Worm (Caenorhabditis elegans): Measurements from ENCODE around the gene oct-2.

The oct-2 gene

DNA sequence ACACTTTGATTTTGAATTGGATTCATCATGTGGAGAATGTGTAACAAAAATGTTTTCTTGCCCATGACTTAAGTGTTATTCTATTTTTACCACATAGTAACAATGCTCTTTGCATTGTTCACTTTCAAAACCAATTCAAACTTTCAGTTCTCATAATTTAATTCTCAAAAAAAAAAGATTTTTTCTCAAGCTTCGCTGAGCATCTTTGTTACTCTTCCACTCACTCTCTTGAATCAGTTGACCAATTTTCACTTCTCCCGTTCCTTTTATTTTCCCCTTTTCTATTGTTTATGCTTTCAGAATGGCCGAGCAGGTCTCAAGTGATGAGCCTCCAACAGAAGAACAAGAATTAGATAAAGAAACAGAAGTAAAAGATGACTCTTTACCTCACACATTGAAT, at the start of gene oct-2:
Gene oct-2 (plus strand): TSS at position 301 of the 400 bp plus-strand sequence.
- TF ChIP-seq pros-1 (tag; optimal IDR thresholded peaks at IDR 0.05), result no peak
- no peak for TF ChIP-seq hlh-15 (tag; optimal IDR thresholded peaks at IDR 0.05)
- no peak for TF ChIP-seq unc-86 (tag; optimal IDR thresholded peaks at IDR 0.05)
- TF ChIP-seq unc-3 (GFP tag; conservative IDR thresholded peaks at IDR 0.05), result no peak
- no peak for TF ChIP-seq unc-3 (tag; optimal IDR thresholded peaks at IDR 0.05)
- TF ChIP-seq ceh-18 (tag; optimal IDR thresholded peaks at IDR 0.05), result no peak
- TF ChIP-seq ceh-45 (GFP tag; IDR thresholded peaks at IDR 0.05), result no peak
- no peak for TF ChIP-seq che-1 (tag; optimal IDR thresholded peaks at IDR 0.05)
- TF ChIP-seq dve-1 (tag; optimal IDR thresholded peaks at IDR 0.05), result no peak
- TF ChIP-seq ceh-14 (tag; optimal IDR thresholded peaks at IDR 0.05), result no peak
- no peak for TF ChIP-seq C08G9.2 (tag; optimal IDR thresholded peaks at IDR 0.05)
- no peak for TF ChIP-seq ttx-3 (tag; optimal IDR thresholded peaks at IDR 0.05)
- TF ChIP-seq ceh-48 (tag; optimal IDR thresholded peaks at IDR 0.05), result no peak
- no peak for TF ChIP-seq pha-4 (tag; optimal IDR thresholded peaks at IDR 0.05)
- TF ChIP-seq tbx-2 (tag; optimal IDR thresholded peaks at IDR 0.05), result no peak
- no peak for TF ChIP-seq ceh-22 (tag; optimal IDR thresholded peaks at IDR 0.05)
- no peak for TF ChIP-seq ceh-9 (tag; optimal IDR thresholded peaks at IDR 0.05)
- TF ChIP-seq pag-3 (tag; optimal IDR thresholded peaks at IDR 0.05; ENCODE audit: borderline replicate concordance), result no peak
- TF ChIP-seq hlh-13 (GFP tag; optimal IDR thresholded peaks at IDR 0.05), result no peak
- no peak for TF ChIP-seq madf-2 (tag; optimal IDR thresholded peaks at IDR 0.05)

DNA sequence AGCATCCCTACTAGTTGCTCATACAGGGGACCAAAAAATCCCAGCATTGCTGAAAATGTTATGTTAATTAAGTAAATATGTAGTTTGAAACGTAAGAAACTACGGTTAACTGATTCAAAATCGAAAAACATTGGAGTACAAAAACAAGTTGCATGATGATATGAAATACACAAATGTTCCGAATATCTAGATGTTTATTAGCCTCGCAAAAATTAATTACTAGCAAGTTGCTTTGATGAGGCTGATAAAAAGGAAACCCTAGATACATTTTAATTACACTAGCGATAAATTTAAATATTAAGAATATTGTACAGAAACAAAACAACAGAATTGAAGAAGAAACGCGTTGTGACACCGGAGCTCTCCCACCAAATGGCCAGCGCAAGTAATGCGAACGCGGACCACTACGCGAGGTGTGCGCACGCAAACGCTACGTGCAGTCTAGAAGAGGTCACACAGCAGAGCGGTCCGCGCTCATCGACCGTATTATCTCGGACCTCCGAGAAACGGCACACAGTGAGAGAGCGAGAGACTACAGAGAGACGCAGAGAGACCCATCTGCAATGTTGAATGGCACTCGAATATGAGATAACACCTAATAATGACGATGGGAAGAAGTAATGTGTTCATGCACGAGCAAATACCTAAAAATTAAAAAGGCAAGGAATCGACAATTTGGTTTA, 49.4 kb upstream of the oct-2 start, which contains the start of gene inx-2:
Gene inx-2 (minus strand): TSS at position 51 of the 683 bp plus-strand sequence.
- peak; percentile 44 for TF ChIP-seq elt-2 (tag; optimal IDR thresholded peaks at IDR 0.05)
- no peak for TF ChIP-seq T23F11.4 (GFP tag; optimal IDR thresholded peaks at IDR 0.05)
- peak; percentile 48 for TF ChIP-seq pax-1 (tag; optimal IDR thresholded peaks at IDR 0.05)
- no peak for TF ChIP-seq ceh-18 (tag; optimal IDR thresholded peaks at IDR 0.05)
- TF ChIP-seq sdc-2 (tag; optimal IDR thresholded peaks at IDR 0.05), result peak; percentile 50
- peak; percentile 63 for TF ChIP-seq tbx-2 (tag; optimal IDR thresholded peaks at IDR 0.05)
- TF ChIP-seq ceh-34 (tag; optimal IDR thresholded peaks at IDR 0.05), result peak; percentile 19
- TF ChIP-seq ceh-31 (tag; optimal IDR thresholded peaks at IDR 0.05), result peak; percentile 36
- no peak for TF ChIP-seq unc-55 (GFP tag; optimal IDR thresholded peaks at IDR 0.05)
- TF ChIP-seq che-1 (tag; optimal IDR thresholded peaks at IDR 0.05), result no peak
- no peak for TF ChIP-seq rnt-1 (tag; optimal IDR thresholded peaks at IDR 0.05)
- peak; percentile 36 for TF ChIP-seq hlh-30 (tag; optimal IDR thresholded peaks at IDR 0.05; ENCODE audit: insufficient read depth)

DNA sequence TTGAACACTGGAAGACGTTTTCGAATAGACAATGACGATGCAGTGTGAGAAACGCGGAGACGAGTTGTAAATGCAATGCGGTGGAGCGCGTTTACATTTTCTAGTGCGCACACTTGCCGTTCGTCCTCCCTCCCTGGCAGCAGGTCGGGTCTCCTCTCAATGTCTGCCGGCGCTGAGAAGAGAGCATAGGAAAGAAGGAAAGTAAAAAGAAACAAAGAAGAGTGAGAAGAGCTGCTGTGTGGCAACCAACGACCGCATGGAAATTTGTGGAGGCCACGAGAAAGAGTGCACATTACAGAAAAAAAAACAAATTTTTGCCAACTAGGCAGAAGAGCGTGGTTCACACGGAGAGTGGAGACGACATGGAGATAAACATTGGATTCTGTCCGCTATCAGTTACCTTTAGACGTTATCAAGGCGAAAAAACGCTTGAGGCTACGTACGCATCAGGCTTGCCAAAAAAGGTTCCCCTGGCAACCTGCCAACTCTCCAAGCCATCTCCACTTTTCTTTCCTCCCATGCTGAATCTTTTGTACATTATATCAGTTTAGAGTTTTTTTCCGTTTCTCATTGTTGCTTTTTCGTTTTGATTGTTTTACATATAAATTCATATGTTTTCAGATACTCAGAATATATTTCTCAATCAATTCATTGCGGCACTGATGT, 46.5 kb upstream of the oct-2 start, which contains the start of the genes snrp-40.1 and F08G12.3:
Gene snrp-40.1 (minus strand): TSS at position 143 of the 666 bp plus-strand sequence.
Gene F08G12.3 (plus strand): TSS at position 616 of the 666 bp plus-strand sequence.
- TF ChIP-seq syd-9 (tag; optimal IDR thresholded peaks at IDR 0.05) (peak; percentile 10), C08G9.2 (tag; optimal IDR thresholded peaks at IDR 0.05) (peak; percentile 33), rnt-1 (tag; optimal IDR thresholded peaks at IDR 0.05) (peak; percentile 51), sdc-2 (tag; optimal IDR thresholded peaks at IDR 0.05) (peak; percentile 49), madf-2 (tag; optimal IDR thresholded peaks at IDR 0.05) (peak; percentile 22), tbx-2 (tag; optimal IDR thresholded peaks at IDR 0.05) (peak; percentile 86), ceh-9 (tag; optimal IDR thresholded peaks at IDR 0.05) (no peak), fax-1 (tag; optimal IDR thresholded peaks at IDR 0.05) (no peak), dmd-4 (tag; optimal IDR thresholded peaks at IDR 0.05; ENCODE audit: borderline replicate concordance) (peak; percentile 3), ceh-31 (tag; optimal IDR thresholded peaks at IDR 0.05) (peak; percentile 82), ceh-18 (tag; optimal IDR thresholded peaks at IDR 0.05) (peak; percentile 84), elt-2 (tag; optimal IDR thresholded peaks at IDR 0.05) (peak; percentile 62), ceh-19 (GFP tag; optimal IDR thresholded peaks at IDR 0.05) (peak; percentile 41), ceh-14 (tag; optimal IDR thresholded peaks at IDR 0.05) (peak; percentile 63), hlh-6 (tag; optimal IDR thresholded peaks at IDR 0.05) (peak; percentile 61), ceh-34 (tag; optimal IDR thresholded peaks at IDR 0.05) (peak; percentile 85), ets-4 (tag; optimal IDR thresholded peaks at IDR 0.05) (peak; percentile 55), unc-55 (GFP tag; optimal IDR thresholded peaks at IDR 0.05) (peak; percentile 80), npax-4 (tag; optimal IDR thresholded peaks at IDR 0.05) (no peak), ref-2 (tag; optimal IDR thresholded peaks at IDR 0.05) (peak; percentile 68), hlh-30 (tag; optimal IDR thresholded peaks at IDR 0.05; ENCODE audit: insufficient read depth) (peak; percentile 65), pros-1 (tag; optimal IDR thresholded peaks at IDR 0.05) (peak; percentile 44), unc-42 (tag; optimal IDR thresholded peaks at IDR 0.05) (peak; percentile 41), pqm-1 (tag; optimal IDR thresholded peaks at IDR 0.05) (no peak), ama-1 (optimal IDR thresholded peaks at IDR 0.05) (no peak), ceh-2 (tag; optimal IDR thresholded peaks at IDR 0.05) (peak; percentile 54), ttx-3 (tag; optimal IDR thresholded peaks at IDR 0.05) (no peak), nfya-1 (tag; optimal IDR thresholded peaks at IDR 0.05) (peak; percentile 83)

Data from whole organism, late embryonic.